Worm (Caenorhabditis elegans): ENCODE data around the gene ttr-54.
A peak's percentile ranks its signal among the peaks of the same experiment; 100 is the strongest.

The ttr-54 gene

ce11 chrIV:10151439-10151997, 4.1 kb upstream of the ttr-54 start, which contains the start of gene copg-1 (continued):
- TF ChIP-seq efl-3 (GFP tag; optimal IDR thresholded peaks at IDR 0.05): no peak
- no peak for TF ChIP-seq pax-3 (tag; optimal IDR thresholded peaks at IDR 0.05)
- peak in 2 of 6 experiments; percentile 37 to 62 for TF ChIP-seq elt-3 (tag; optimal IDR thresholded peaks at IDR 0.05)
- TF ChIP-seq unc-130 (tag; optimal IDR thresholded peaks at IDR 0.05): peak; percentile 29
- peak; percentile 6 for TF ChIP-seq lin-13 (GFP tag; optimal IDR thresholded peaks at IDR 0.05)
- TF ChIP-seq nhr-76 (tag; optimal IDR thresholded peaks at IDR 0.05): no peak
- TF ChIP-seq isw-1 (GFP tag; IDR thresholded peaks at IDR 0.05): peak; percentile 34
- TF ChIP-seq snu-23 (GFP tag; optimal IDR thresholded peaks at IDR 0.05): peak; percentile 66
- TF ChIP-seq fkh-4 (tag; optimal IDR thresholded peaks at IDR 0.05; ENCODE audit: borderline replicate concordance): no peak
- peak in 2 of 3 experiments; percentile 15 to 42 for TF ChIP-seq ceh-82 (tag; optimal IDR thresholded peaks at IDR 0.05)
- no peak for TF ChIP-seq lir-3 (tag; optimal IDR thresholded peaks at IDR 0.05; ENCODE audit: poor library complexity)
- TF ChIP-seq hlh-4 (tag; optimal IDR thresholded peaks at IDR 0.05): no peak
- peak in 1 of 2 experiments; percentile 34 for TF ChIP-seq mdl-1 (tag; optimal IDR thresholded peaks at IDR 0.05)
- peak; percentile 89 to 97 for TF ChIP-seq lsy-2 (tag; optimal IDR thresholded peaks at IDR 0.05)
- peak; percentile 4 for TF ChIP-seq aly-2 (tag; optimal IDR thresholded peaks at IDR 0.05)
- peak; percentile 50 for TF ChIP-seq unc-86 (tag; optimal IDR thresholded peaks at IDR 0.05)
- TF ChIP-seq mep-1 (tag; optimal IDR thresholded peaks at IDR 0.05): peak; percentile 91
- TF ChIP-seq vab-15 (tag; optimal IDR thresholded peaks at IDR 0.05): no peak
- no peak for TF ChIP-seq ceh-63 (GFP tag; optimal IDR thresholded peaks at IDR 0.05)
- no peak for TF ChIP-seq tlp-1 (tag; optimal IDR thresholded peaks at IDR 0.05)
- TF ChIP-seq skn-1 (tag; optimal IDR thresholded peaks at IDR 0.05): peak; percentile 48
- TF ChIP-seq jun-1 (tag; optimal IDR thresholded peaks at IDR 0.05): no peak
- TF ChIP-seq egl-13 (tag; optimal IDR thresholded peaks at IDR 0.05): no peak
- TF ChIP-seq Y116A8C.19 (tag; optimal IDR thresholded peaks at IDR 0.05; ENCODE audit: borderline replicate concordance): no peak
- TF ChIP-seq nhr-85 (tag): peak; percentile 48
- no peak for TF ChIP-seq unc-62 (GFP tag; optimal IDR thresholded peaks at IDR 0.05)
- peak; percentile 28 for TF ChIP-seq fkh-8 (tag; optimal IDR thresholded peaks at IDR 0.05)
- TF ChIP-seq grh-1 (GFP tag; IDR thresholded peaks at IDR 0.05): no peak
- peak; percentile 64 to 74 for TF ChIP-seq lin-35 (GFP tag; optimal IDR thresholded peaks at IDR 0.05)
- no peak for TF ChIP-seq fkh-10 (GFP tag; optimal IDR thresholded peaks at IDR 0.05)
- no peak for TF ChIP-seq sox-4 (tag; optimal IDR thresholded peaks at IDR 0.05)
- no peak for TF ChIP-seq zag-1 (tag; optimal IDR thresholded peaks at IDR 0.05)
- TF ChIP-seq mab-9 (GFP tag; IDR thresholded peaks at IDR 0.05): no peak
- TF ChIP-seq nhr-90 (tag; optimal IDR thresholded peaks at IDR 0.05; ENCODE audit: poor library complexity): peak; percentile 13
- no peak for TF ChIP-seq nhr-12 (tag; optimal IDR thresholded peaks at IDR 0.05)
- TF ChIP-seq efl-1 (optimal IDR thresholded peaks at IDR 0.05): peak; percentile 56 to 64
- peak; percentile 69 to 94 for TF ChIP-seq efl-1 (GFP tag; optimal IDR thresholded peaks at IDR 0.05 in 1 of 2)
- TF ChIP-seq tbx-2 (tag; optimal IDR thresholded peaks at IDR 0.05): peak; percentile 51

- TF ChIP-seq efl-1 (optimal IDR thresholded peaks at IDR 0.05) (no peak), efl-1 (GFP tag; optimal IDR thresholded peaks at IDR 0.05 in 1 of 2) (peak in 1 of 2 experiments; percentile 88), C04F5.9 (tag; optimal IDR thresholded peaks at IDR 0.05) (no peak)
Measured at ce11 chrIV:10153479-10153878, 2.1 kb upstream of the ttr-54 start.

ce11 chrIV:10157034-10157433, 1.5 kb downstream of the ttr-54 start:
- no peak for TF ChIP-seq alr-1 (tag; optimal IDR thresholded peaks at IDR 0.05; ENCODE audit: borderline replicate concordance)

Measured in whole organism, L1 larva.